Worm (Caenorhabditis elegans) whole organism, late embryonic: ENCODE data around the gene srd-40.
A peak's percentile ranks its signal among the peaks of the same experiment; 100 is the strongest.

Experiments
- gmeb-2 ChIP-seq: sonication (generic microtip); optimal IDR thresholded peaks from 2 replicates; lab custom pipeline; 2016; ENCODE audit warnings: missing genetic modification characterization, inconsistent platforms, missing compliant biosample characterization
- rnt-1 ChIP-seq: sonication (generic microtip); optimal IDR thresholded peaks from 2 replicates; lab custom pipeline; 2016; ENCODE audit warnings: missing genetic modification characterization, missing compliant biosample characterization

DNA sequence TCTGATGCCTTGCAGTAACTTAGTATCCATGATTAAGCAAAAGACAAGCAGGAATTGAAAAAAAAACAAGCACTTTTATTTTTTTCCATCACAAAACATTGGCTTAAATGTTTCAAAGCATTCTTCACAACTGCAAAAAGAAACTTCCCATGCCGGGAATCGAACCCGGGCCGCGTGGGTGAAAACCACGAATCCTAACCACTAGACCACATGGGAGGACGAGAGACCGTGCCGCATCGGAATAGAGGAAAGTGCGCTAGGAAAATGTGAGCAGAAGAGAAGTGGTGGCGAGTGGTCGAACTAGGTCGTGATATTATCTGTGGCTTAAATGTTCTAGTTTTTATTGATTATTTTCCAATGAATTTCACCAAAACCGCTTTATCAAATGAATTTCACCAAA lies 44.0 kb downstream of the srd-40 start:
- TF ChIP-seq rnt-1 = peak; percentile 53
- TF ChIP-seq gmeb-2 = peak; percentile 46
